Worm (Caenorhabditis elegans): ENCODE data around the gene C25D7.9.
A peak's percentile ranks its signal among the peaks of the same experiment; 100 is the strongest.

The C25D7.9 gene

ce11 chrV:15083659-15084058, 18.7 kb downstream of the C25D7.9 start:
- TF ChIP-seq fkh-10 (GFP tag; optimal IDR thresholded peaks at IDR 0.05): no peak
- no peak for TF ChIP-seq dmd-4 (tag; optimal IDR thresholded peaks at IDR 0.05; ENCODE audit: borderline replicate concordance)
- TF ChIP-seq K09A11.1 (tag; optimal IDR thresholded peaks at IDR 0.05; ENCODE audit: insufficient read depth): no peak
- TF ChIP-seq F13H6.1 (tag; optimal IDR thresholded peaks at IDR 0.05): no peak
- TF ChIP-seq ceh-19 (GFP tag; optimal IDR thresholded peaks at IDR 0.05): no peak
- TF ChIP-seq Y22D7AL.16 (tag; optimal IDR thresholded peaks at IDR 0.05): no peak
- TF ChIP-seq ceh-9 (tag; optimal IDR thresholded peaks at IDR 0.05): no peak
- no peak for TF ChIP-seq ceh-31 (tag; optimal IDR thresholded peaks at IDR 0.05)
- TF ChIP-seq ceh-2 (tag; optimal IDR thresholded peaks at IDR 0.05): no peak
- no peak for TF ChIP-seq ceh-48 (tag; optimal IDR thresholded peaks at IDR 0.05)
- no peak for TF ChIP-seq mec-3 (tag; optimal IDR thresholded peaks at IDR 0.05; ENCODE audit: borderline replicate concordance)
- no peak for TF ChIP-seq sdc-2 (tag; optimal IDR thresholded peaks at IDR 0.05)
- no peak for TF ChIP-seq ets-4 (tag; optimal IDR thresholded peaks at IDR 0.05)
- TF ChIP-seq odd-2 (tag; optimal IDR thresholded peaks at IDR 0.05): no peak
- TF ChIP-seq ceh-45 (GFP tag; IDR thresholded peaks at IDR 0.05): no peak
- TF ChIP-seq ceh-18 (tag; optimal IDR thresholded peaks at IDR 0.05): no peak
- TF ChIP-seq hlh-6 (tag; optimal IDR thresholded peaks at IDR 0.05): no peak

ce11 chrV:15085335-15085800, 20.4 kb downstream of the C25D7.9 start, which contains the start of the genes ahsa-1 and C01G10.7:
TSS of gene ahsa-1 (minus strand) at chrV:15085385.
TSS of gene C01G10.7 (plus strand) at chrV:15085747.
- TF ChIP-seq pha-2 (tag; optimal IDR thresholded peaks at IDR 0.05) (peak; percentile 31), tbx-7 (tag; optimal IDR thresholded peaks at IDR 0.05) (peak; percentile 92), syd-9 (tag; optimal IDR thresholded peaks at IDR 0.05) (peak; percentile 10), pax-1 (tag; optimal IDR thresholded peaks at IDR 0.05) (peak; percentile 40), ref-2 (tag; optimal IDR thresholded peaks at IDR 0.05) (peak; percentile 84), dve-1 (tag; optimal IDR thresholded peaks at IDR 0.05) (peak; percentile 18), lim-6 (tag; optimal IDR thresholded peaks at IDR 0.05) (peak; percentile 89), ceh-14 (tag; optimal IDR thresholded peaks at IDR 0.05) (peak; percentile 94), hlh-15 (tag; optimal IDR thresholded peaks at IDR 0.05) (no peak), ceh-2 (tag; optimal IDR thresholded peaks at IDR 0.05) (peak; percentile 97), madf-2 (tag; optimal IDR thresholded peaks at IDR 0.05) (peak; percentile 35), hlh-30 (tag; optimal IDR thresholded peaks at IDR 0.05; ENCODE audit: insufficient read depth) (no peak), gmeb-2 (tag; optimal IDR thresholded peaks at IDR 0.05) (peak; percentile 15), che-1 (tag; optimal IDR thresholded peaks at IDR 0.05) (no peak), ceh-31 (tag; optimal IDR thresholded peaks at IDR 0.05) (peak; percentile 98), elt-2 (tag; optimal IDR thresholded peaks at IDR 0.05) (peak; percentile 76), hlh-6 (tag; optimal IDR thresholded peaks at IDR 0.05) (peak; percentile 15), ceh-34 (tag; optimal IDR thresholded peaks at IDR 0.05) (peak; percentile 68), ahr-1 (tag; optimal IDR thresholded peaks at IDR 0.05) (peak; percentile 48), unc-55 (GFP tag; optimal IDR thresholded peaks at IDR 0.05) (no peak), ceh-6 (GFP tag; optimal IDR thresholded peaks at IDR 0.05) (no peak), ceh-22 (tag; optimal IDR thresholded peaks at IDR 0.05) (no peak), ttx-3 (tag; optimal IDR thresholded peaks at IDR 0.05) (peak; percentile 63), pqm-1 (tag; optimal IDR thresholded peaks at IDR 0.05) (peak; percentile 93), C08G9.2 (tag; optimal IDR thresholded peaks at IDR 0.05) (peak; percentile 94), tbx-2 (tag; optimal IDR thresholded peaks at IDR 0.05) (peak; percentile 96), ceh-9 (tag; optimal IDR thresholded peaks at IDR 0.05) (no peak), unc-3 (GFP tag; conservative IDR thresholded peaks at IDR 0.05) (peak; percentile 40; the same call in 1 of the 2 replicates), unc-3 (tag; optimal IDR thresholded peaks at IDR 0.05) (peak; percentile 0), K09A11.1 (tag; optimal IDR thresholded peaks at IDR 0.05; ENCODE audit: insufficient read depth) (no peak), ama-1 (optimal IDR thresholded peaks at IDR 0.05) (no peak), unc-86 (tag; optimal IDR thresholded peaks at IDR 0.05) (peak; percentile 72), nhr-11 (tag; optimal IDR thresholded peaks at IDR 0.05) (no peak), F13H6.1 (tag; optimal IDR thresholded peaks at IDR 0.05) (peak; percentile 77), ztf-16 (tag; optimal IDR thresholded peaks at IDR 0.05) (peak; percentile 70), fkh-6 (tag; optimal IDR thresholded peaks at IDR 0.05) (peak; percentile 62), dmd-4 (tag; optimal IDR thresholded peaks at IDR 0.05; ENCODE audit: borderline replicate concordance) (no peak), fax-1 (tag; optimal IDR thresholded peaks at IDR 0.05) (peak; percentile 67), nfya-1 (tag; optimal IDR thresholded peaks at IDR 0.05) (peak; percentile 83), pha-4 (tag; optimal IDR thresholded peaks at IDR 0.05) (no peak), pros-1 (tag; optimal IDR thresholded peaks at IDR 0.05) (no peak)
